Worm (Caenorhabditis elegans): ENCODE data around the gene lat-2.

The lat-2 gene

ce11 chrII:4350888-4351287 is 8.0 kb upstream of the lat-2 start, which contains the start of gene H20J04.9:
TSS of gene H20J04.9 (plus strand) at chrII:4351188.
- TF ChIP-seq dao-5 (tag; optimal IDR thresholded peaks at IDR 0.05), result no peak
- no peak for TF ChIP-seq him-1 (tag; optimal IDR thresholded peaks at IDR 0.05)
- no peak for TF ChIP-seq W03F9.2 (tag; optimal IDR thresholded peaks at IDR 0.05)

DNA sequence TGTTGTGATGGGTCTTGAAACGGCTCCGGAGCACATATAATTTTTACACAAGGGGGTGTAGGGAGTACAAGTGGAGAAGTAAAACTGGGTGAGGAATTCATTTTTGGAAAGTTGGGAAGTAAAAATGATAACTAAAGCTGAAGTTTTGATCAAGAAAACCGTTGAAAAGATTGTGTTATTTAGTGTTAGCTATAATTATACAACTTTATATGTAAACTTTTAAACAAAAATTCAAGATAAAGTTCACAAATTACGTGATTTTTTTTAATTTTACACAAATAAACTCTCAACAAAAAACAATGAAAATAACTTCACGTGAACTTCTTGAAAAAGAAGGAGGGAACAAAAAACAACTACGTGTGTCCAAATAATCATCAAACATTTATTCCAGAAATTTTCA is 3.6 kb upstream of the lat-2 start, which contains the start of the genes H20J04.7 and H20J04.1:
Gene H20J04.7 (minus strand): TSS at position 101 of the 400 bp plus-strand sequence.
Gene H20J04.1 (plus strand): TSS at position 397 of the 400 bp plus-strand sequence.
- TF ChIP-seq dao-5 (tag; optimal IDR thresholded peaks at IDR 0.05) (no peak), W03F9.2 (tag; optimal IDR thresholded peaks at IDR 0.05) (no peak), him-1 (tag; optimal IDR thresholded peaks at IDR 0.05) (no peak)

ce11 chrII:4359219-4359618 is 354 bp downstream of the lat-2 start:
- TF ChIP-seq dao-5 (tag; optimal IDR thresholded peaks at IDR 0.05) (no peak), W03F9.2 (tag; optimal IDR thresholded peaks at IDR 0.05) (no peak), him-1 (tag; optimal IDR thresholded peaks at IDR 0.05) (no peak)

DNA sequence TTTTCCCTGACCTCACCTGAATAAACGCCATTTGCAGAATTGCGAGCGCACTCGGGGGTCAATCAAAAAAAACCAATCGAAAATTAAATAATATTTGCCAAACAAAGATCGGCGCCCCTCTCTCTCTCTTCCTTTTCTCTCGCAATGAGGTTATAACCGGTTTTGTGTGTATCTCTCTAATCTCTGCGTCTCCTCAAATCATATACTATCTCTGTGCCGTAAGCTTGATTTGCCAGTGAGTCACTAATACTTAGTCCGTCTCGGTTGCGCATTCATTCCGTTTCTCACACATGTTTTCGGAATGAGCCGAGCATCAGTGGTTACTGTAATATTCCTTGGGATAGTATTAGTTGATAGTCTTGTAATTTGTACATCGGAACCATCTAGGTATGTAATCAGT is 3.2 kb downstream of the lat-2 start:
- TF ChIP-seq dao-5 (tag; optimal IDR thresholded peaks at IDR 0.05) (no peak), W03F9.2 (tag; optimal IDR thresholded peaks at IDR 0.05) (no peak), him-1 (tag; optimal IDR thresholded peaks at IDR 0.05) (no peak)

ce11 chrII:4367923-4368322 is 9.1 kb downstream of the lat-2 start, which contains the start of gene try-9:
TSS of gene try-9 (plus strand) at chrII:4368223.
- TF ChIP-seq him-1 (tag; optimal IDR thresholded peaks at IDR 0.05) (no peak), dao-5 (tag; optimal IDR thresholded peaks at IDR 0.05) (no peak), W03F9.2 (tag; optimal IDR thresholded peaks at IDR 0.05) (no peak)

ce11 chrII:4369715-4370114 is 10.8 kb downstream of the lat-2 start:
- TF ChIP-seq dao-5 (tag; optimal IDR thresholded peaks at IDR 0.05) (no peak), him-1 (tag; optimal IDR thresholded peaks at IDR 0.05) (no peak), W03F9.2 (tag; optimal IDR thresholded peaks at IDR 0.05) (no peak)

DNA sequence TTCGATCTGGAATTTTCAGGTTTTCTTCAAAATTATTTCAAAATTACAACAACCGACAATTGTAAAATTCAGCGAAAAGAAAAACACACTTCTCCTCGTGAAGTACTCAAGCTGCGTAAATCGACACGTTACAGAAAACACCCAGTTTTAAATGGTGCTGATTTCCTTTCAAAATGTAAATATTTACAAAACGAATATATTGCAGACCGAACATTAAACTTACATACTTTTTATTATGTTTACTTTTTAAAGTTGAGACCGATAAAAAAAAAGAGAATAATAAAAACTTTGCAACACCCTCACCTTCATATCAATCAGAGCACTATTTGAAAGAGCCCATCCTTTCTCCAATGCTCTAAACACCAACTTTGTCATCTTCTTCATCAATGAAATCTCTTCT is 12.0 kb downstream of the lat-2 start:
- TF ChIP-seq W03F9.2 (tag; optimal IDR thresholded peaks at IDR 0.05), result no peak
- TF ChIP-seq dao-5 (tag; optimal IDR thresholded peaks at IDR 0.05), result no peak
- no peak for TF ChIP-seq him-1 (tag; optimal IDR thresholded peaks at IDR 0.05)

ce11 chrII:4372406-4372805 is 13.5 kb downstream of the lat-2 start, which contains the start of gene paic-1:
TSS of gene paic-1 (minus strand) at chrII:4372525.
- TF ChIP-seq him-1 (tag; optimal IDR thresholded peaks at IDR 0.05), result no peak
- no peak for TF ChIP-seq W03F9.2 (tag; optimal IDR thresholded peaks at IDR 0.05)

DNA sequence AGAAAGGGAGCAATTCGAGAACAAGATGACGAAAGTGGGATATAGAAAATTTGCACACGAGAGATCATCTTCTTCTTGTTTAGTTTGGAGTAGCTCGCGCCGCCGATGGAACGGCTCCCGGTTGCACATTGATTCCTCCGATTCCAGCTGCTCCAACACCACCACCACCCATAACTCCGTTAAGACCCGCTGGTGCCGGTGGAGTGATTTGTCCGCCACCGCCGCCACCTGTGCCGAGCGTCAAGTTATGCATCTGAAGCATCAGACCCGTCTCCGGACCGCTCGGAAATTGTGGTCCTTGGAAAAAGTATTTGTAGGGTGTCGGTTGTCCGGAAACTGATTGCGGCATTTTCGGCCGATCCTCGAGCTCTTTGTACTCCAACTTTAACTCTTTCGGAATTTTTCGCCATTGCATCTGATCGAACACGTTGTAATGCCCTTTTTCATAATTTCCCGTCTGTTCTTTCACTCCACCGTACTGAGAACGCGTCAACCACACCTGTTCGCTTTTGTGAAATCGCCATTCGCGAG is 14.1 kb downstream of the lat-2 start:
- TF ChIP-seq W03F9.2 (tag; optimal IDR thresholded peaks at IDR 0.05), result no peak
- TF ChIP-seq dao-5 (tag; optimal IDR thresholded peaks at IDR 0.05), result no peak
- TF ChIP-seq him-1 (tag; optimal IDR thresholded peaks at IDR 0.05), result no peak

ce11 chrII:4374885-4375284 is 16.0 kb downstream of the lat-2 start:
- no peak for TF ChIP-seq him-1 (tag; optimal IDR thresholded peaks at IDR 0.05)
- TF ChIP-seq dao-5 (tag; optimal IDR thresholded peaks at IDR 0.05), result no peak
- no peak for TF ChIP-seq W03F9.2 (tag; optimal IDR thresholded peaks at IDR 0.05)

- TF ChIP-seq W03F9.2 (tag; optimal IDR thresholded peaks at IDR 0.05), result peak; percentile 79
- TF ChIP-seq dao-5 (tag; optimal IDR thresholded peaks at IDR 0.05), result no peak
- TF ChIP-seq him-1 (tag; optimal IDR thresholded peaks at IDR 0.05), result peak; percentile 79
These were observed 17.7 kb downstream of the lat-2 start, which contains the start of gene ntl-2 for ce11 chrII:4376295-4377172. TSS of gene ntl-2 (minus strand) at chrII:4376465.

- TF ChIP-seq W03F9.2 (tag; optimal IDR thresholded peaks at IDR 0.05) (no peak), dao-5 (tag; optimal IDR thresholded peaks at IDR 0.05) (no peak), him-1 (tag; optimal IDR thresholded peaks at IDR 0.05) (no peak)
These were observed 19.3 kb downstream of the lat-2 start, which contains the start of gene B0286.1 for ce11 chrII:4378195-4378594. TSS of gene B0286.1 (plus strand) at chrII:4378495.

- TF ChIP-seq him-1 (tag; optimal IDR thresholded peaks at IDR 0.05), result no peak
- no peak for TF ChIP-seq dao-5 (tag; optimal IDR thresholded peaks at IDR 0.05)
- no peak for TF ChIP-seq W03F9.2 (tag; optimal IDR thresholded peaks at IDR 0.05)
These were observed 24.4 kb downstream of the lat-2 start, which contains the start of gene fkh-6 for ce11 chrII:4383306-4383705. TSS of gene fkh-6 (minus strand) at chrII:4383406.

DNA sequence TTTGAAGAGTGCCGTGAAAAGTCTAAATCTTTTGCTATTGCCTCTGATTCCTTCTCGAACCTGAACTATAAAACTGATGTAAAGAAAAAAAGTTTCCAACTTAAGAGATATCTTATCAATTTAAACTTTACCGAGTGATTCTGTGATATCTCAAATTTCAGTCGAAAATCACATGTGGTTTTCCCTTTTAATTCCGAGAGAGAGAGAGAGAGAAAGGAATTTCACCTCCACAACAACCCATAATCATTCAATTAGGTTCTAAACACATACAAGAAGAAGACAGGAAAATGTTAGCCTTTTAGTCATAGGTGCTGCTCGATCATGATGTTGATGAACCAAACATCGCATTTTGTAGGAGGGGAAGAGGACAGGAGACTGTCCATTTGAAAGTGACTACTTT is 32.2 kb downstream of the lat-2 start:
- TF ChIP-seq him-1 (tag; optimal IDR thresholded peaks at IDR 0.05), result no peak
- TF ChIP-seq dao-5 (tag; optimal IDR thresholded peaks at IDR 0.05), result no peak

All from whole organism, L4/young adult.